Worm (Caenorhabditis elegans) whole organism, L3 larva: ENCODE data around the gene Y48G9A.11.
A peak's percentile ranks its signal among the peaks of the same experiment; 100 is the strongest.

Source experiments
- R02D3.7 ChIP-seq: fragments of 150-350 bp; optimal IDR thresholded peaks from 2 replicates; lab custom pipeline; 2014; ENCODE audit warnings: missing biosample characterization, missing genetic modification characterization
- ZK546.5 ChIP-seq: sonication (generic microtip); optimal IDR thresholded peaks from 2 replicates; lab custom pipeline; 2017; ENCODE audit warnings: missing biosample characterization, missing genetic modification characterization
- aly-2 ChIP-seq: fragments of 150-350 bp; optimal IDR thresholded peaks from 2 replicates; lab custom pipeline; 2014; ENCODE audit warnings: missing biosample characterization, missing genetic modification characterization
- ceh-82 ChIP-seq: fragments of 150-350 bp; optimal IDR thresholded peaks from 2 replicates; lab custom pipeline; 2014; ENCODE audit warnings: missing biosample characterization, missing genetic modification characterization
- ceh-9 ChIP-seq: sonication (generic microtip); optimal IDR thresholded peaks from 2 replicates; lab custom pipeline; 2018; ENCODE audit warnings: missing biosample characterization, missing genetic modification characterization
- egl-27 ChIP-seq: sonication (generic microtip); optimal IDR thresholded peaks from 4 replicates; lab custom pipeline; 2017; ENCODE audit warnings: missing biosample characterization, missing genetic modification reagents, missing genetic modification characterization
- egl-5 ChIP-seq: fragments of 150-350 bp; optimal IDR thresholded peaks from 2 replicates; lab custom pipeline; 2017; ENCODE audit warnings: missing biosample characterization, missing genetic modification reagents, missing genetic modification characterization, inconsistent platforms
- elt-1 ChIP-seq: fragments of 150-350 bp; optimal IDR thresholded peaks from 2 replicates; lab custom pipeline; 2014; ENCODE audit warnings: missing biosample characterization, missing genetic modification characterization
- elt-2 ChIP-seq: sonication (generic microtip); optimal IDR thresholded peaks from 2 replicates; lab custom pipeline; 2016; ENCODE audit warnings: missing genetic modification reagents, mild to moderate bottlenecking, missing genetic modification characterization, missing compliant biosample characterization
- elt-3 ChIP-seq, 3 experiments: fragments of 150-350 bp in 1 of 3; sonication (generic microtip) in 2 of 3; optimal IDR thresholded peaks; 2 replicates in 2 of 3; 4 replicates in 1 of 3; lab custom pipeline; 2014 to 2017; ENCODE audit warnings: missing biosample characterization in 3 of 3, missing genetic modification characterization in 3 of 3
- eor-1 ChIP-seq, 2 experiments: fragments of 150-350 bp; optimal IDR thresholded peaks; 2 replicates each; lab custom pipeline; 2014 to 2018; ENCODE audit warnings: missing biosample characterization in 2 of 2, missing genetic modification characterization in 2 of 2
- fkh-10 ChIP-seq: sonication (generic microtip); optimal IDR thresholded peaks from 2 replicates; lab custom pipeline; 2017; ENCODE audit warnings: missing biosample characterization, missing genetic modification reagents, missing genetic modification characterization
- fkh-2 ChIP-seq: fragments of 150-350 bp; optimal IDR thresholded peaks from 2 replicates; lab custom pipeline; 2014; ENCODE audit warnings: missing biosample characterization, missing genetic modification reagents, missing genetic modification characterization
- fos-1 ChIP-seq: fragments of 150-350 bp; optimal IDR thresholded peaks from 2 replicates; lab custom pipeline; 2014; ENCODE audit warnings: missing biosample characterization, missing genetic modification characterization
- hmg-11 ChIP-seq: sonication (generic microtip); optimal IDR thresholded peaks from 2 replicates; lab custom pipeline; 2016; ENCODE audit warnings: missing genetic modification characterization, missing compliant biosample characterization
- jun-1 ChIP-seq: fragments of 150-350 bp; optimal IDR thresholded peaks from 2 replicates; lab custom pipeline; 2014; ENCODE audit warnings: missing biosample characterization, missing genetic modification reagents, missing genetic modification characterization
- lin-15B ChIP-seq: fragments of 150-350 bp; optimal IDR thresholded peaks from 2 replicates; lab custom pipeline; 2014; ENCODE audit warnings: missing biosample characterization, missing genetic modification characterization
- lin-39 ChIP-seq: fragments of 150-350 bp; optimal IDR thresholded peaks from 2 replicates; lab custom pipeline; 2018; ENCODE audit warnings: missing biosample characterization, missing genetic modification reagents, missing genetic modification characterization
- lsy-12 ChIP-seq: sonication (generic microtip); optimal IDR thresholded peaks from 2 replicates; lab custom pipeline; 2016; ENCODE audit warnings: mild to moderate bottlenecking, missing genetic modification characterization, missing compliant biosample characterization
- mdl-1 ChIP-seq: fragments of 150-350 bp; optimal IDR thresholded peaks from 2 replicates; lab custom pipeline; 2014; ENCODE audit warnings: missing biosample characterization, missing genetic modification characterization
- mml-1 ChIP-seq: fragments of 150-350 bp; sonication (generic microtip); optimal IDR thresholded peaks from 3 replicates; lab custom pipeline; 2014; ENCODE audit warnings: missing biosample characterization, missing genetic modification characterization
- nfya-1 ChIP-seq: sonication (generic microtip); optimal IDR thresholded peaks from 2 replicates; lab custom pipeline; 2017; ENCODE audit warnings: missing genetic modification characterization, mild to moderate bottlenecking, missing compliant biosample characterization, antibody characterized with exemption, moderate library complexity; ENCODE audit not compliant: insufficient read depth
- nhr-11 ChIP-seq: fragments of 150-350 bp; optimal IDR thresholded peaks from 2 replicates; lab custom pipeline; 2014; ENCODE audit warnings: missing biosample characterization, missing genetic modification characterization
- nhr-12 ChIP-seq: fragments of 150-350 bp; optimal IDR thresholded peaks from 2 replicates; lab custom pipeline; 2014; ENCODE audit warnings: missing biosample characterization, missing genetic modification characterization
- nhr-23 ChIP-seq: fragments of 150-350 bp; optimal IDR thresholded peaks from 2 replicates; lab custom pipeline; 2014; ENCODE audit warnings: missing biosample characterization, missing genetic modification reagents, missing genetic modification characterization
- nhr-237 ChIP-seq: fragments of 150-350 bp; optimal IDR thresholded peaks from 2 replicates; lab custom pipeline; 2014; ENCODE audit warnings: missing biosample characterization, missing genetic modification characterization
- nhr-25 ChIP-seq: sonication (generic microtip); optimal IDR thresholded peaks from 2 replicates; lab custom pipeline; 2017; ENCODE audit warnings: missing biosample characterization, missing genetic modification characterization
- nhr-28 ChIP-seq: fragments of 150-350 bp; optimal IDR thresholded peaks from 2 replicates; lab custom pipeline; 2014; ENCODE audit warnings: missing biosample characterization, missing genetic modification characterization
- nhr-43 ChIP-seq: sonication (generic microtip); optimal IDR thresholded peaks from 2 replicates; lab custom pipeline; 2016; ENCODE audit warnings: mild to moderate bottlenecking, missing genetic modification characterization, missing compliant biosample characterization; ENCODE audit not compliant: poor library complexity, severe bottlenecking
- nhr-67 ChIP-seq: fragments of 150-350 bp; optimal IDR thresholded peaks from 2 replicates; lab custom pipeline; 2014; ENCODE audit warnings: missing biosample characterization, missing genetic modification characterization
- nhr-76 ChIP-seq: fragments of 150-350 bp; sonication (generic microtip); optimal IDR thresholded peaks from 5 replicates; lab custom pipeline; 2014; ENCODE audit warnings: missing biosample characterization, missing genetic modification characterization
- nhr-77 ChIP-seq: fragments of 150-350 bp; optimal IDR thresholded peaks from 2 replicates; lab custom pipeline; 2014; ENCODE audit warnings: missing biosample characterization, missing genetic modification characterization
- pha-4 ChIP-seq: fragments of 150-350 bp; optimal IDR thresholded peaks from 2 replicates; lab custom pipeline; 2014; ENCODE audit warnings: missing biosample characterization, missing genetic modification reagents, missing genetic modification characterization
- pqm-1 ChIP-seq: fragments of 150-350 bp; optimal IDR thresholded peaks from 2 replicates; lab custom pipeline; 2017; ENCODE audit warnings: missing biosample characterization, missing genetic modification characterization, inconsistent platforms
- sea-2 ChIP-seq: fragments of 150-350 bp; sonication (generic microtip); optimal IDR thresholded peaks from 4 replicates; lab custom pipeline; 2014; ENCODE audit warnings: missing biosample characterization, missing genetic modification reagents, missing genetic modification characterization
- skn-1 ChIP-seq: fragments of 150-350 bp; optimal IDR thresholded peaks from 2 replicates; lab custom pipeline; 2014; ENCODE audit warnings: missing biosample characterization, missing genetic modification characterization
- snpc-4 ChIP-seq: fragments of 150-350 bp; optimal IDR thresholded peaks from 2 replicates; lab custom pipeline; 2014; ENCODE audit warnings: missing biosample characterization, missing genetic modification characterization
- unc-39 ChIP-seq: sonication (generic microtip); optimal IDR thresholded peaks from 4 replicates; lab custom pipeline; 2017; ENCODE audit warnings: missing biosample characterization, missing genetic modification characterization
- unc-62 ChIP-seq: fragments of 150-350 bp; sonication (generic microtip); optimal IDR thresholded peaks from 4 replicates; lab custom pipeline; 2014; ENCODE audit warnings: missing biosample characterization, missing genetic modification reagents, missing genetic modification characterization
- zag-1 ChIP-seq: fragments of 150-350 bp; optimal IDR thresholded peaks from 2 replicates; lab custom pipeline; 2014; ENCODE audit warnings: missing biosample characterization, missing genetic modification characterization
- ztf-11 ChIP-seq: fragments of 150-350 bp; optimal IDR thresholded peaks from 2 replicates; lab custom pipeline; 2014; ENCODE audit warnings: missing biosample characterization, missing genetic modification characterization
- ztf-4 ChIP-seq: fragments of 150-350 bp; optimal IDR thresholded peaks from 2 replicates; lab custom pipeline; 2014; ENCODE audit warnings: missing biosample characterization, missing genetic modification characterization

Y48G9A.11 gene

ce11 chrIII:2150555-2150954 lies 33.9 kb upstream of the Y48G9A.11 start:
- TF ChIP-seq lin-15B (tag; lab: Kevin White, UChicago): no peak
- TF ChIP-seq unc-62: no peak
- TF ChIP-seq snpc-4 (tag; lab: Kevin White, UChicago): no peak
- TF ChIP-seq nhr-11: no peak
- TF ChIP-seq eor-1 (tag; optimal IDR thresholded peaks at IDR 0.05; lab: Kevin White, UChicago): no peak
- TF ChIP-seq elt-2 (tag; lab: Kevin White, UChicago): no peak
- TF ChIP-seq R02D3.7: no peak
- TF ChIP-seq nfya-1 (tag; lab: Kevin White, UChicago): no peak
- no peak for TF ChIP-seq aly-2 (tag; lab: Kevin White, UChicago)
- no peak for TF ChIP-seq sea-2 (GFP tag; lab: Kevin White, UChicago)
- no peak for TF ChIP-seq zag-1 (tag; lab: Kevin White, UChicago)
- TF ChIP-seq, all 47 proteins: peak for 0

DNA sequence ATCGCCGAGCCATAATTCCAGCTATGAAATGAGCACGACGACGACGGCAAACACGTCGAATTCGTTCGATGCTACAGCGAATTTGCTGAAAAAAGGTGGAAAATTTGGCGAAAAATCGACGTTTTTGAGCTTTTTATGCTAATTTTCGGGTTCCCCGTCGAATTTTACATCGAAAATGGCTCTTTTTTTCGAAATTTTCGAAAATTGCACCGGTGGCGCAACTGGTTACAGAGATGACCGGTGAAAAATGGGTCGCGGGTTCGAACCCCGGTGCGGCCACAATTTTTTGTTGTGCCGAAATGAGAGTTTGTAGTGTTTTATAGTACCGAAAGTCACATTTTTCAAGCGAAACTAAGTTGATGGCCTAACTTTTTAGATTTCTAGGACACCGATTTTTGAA lies 20.8 kb upstream of the Y48G9A.11 start:
- TF ChIP-seq zag-1 (tag; lab: Kevin White, UChicago) (no peak), nhr-237 (no peak), unc-62 (no peak), lin-39 (tag; lab: Kevin White, UChicago) (no peak), ZK546.5 (tag; lab: Kevin White, UChicago) (no peak), nhr-43 (no peak), nfya-1 (tag; lab: Kevin White, UChicago) (no peak), elt-1 (tag; lab: Kevin White, UChicago) (no peak), ztf-4 (no peak), aly-2 (tag; lab: Kevin White, UChicago) (no peak), hmg-11 (tag; lab: Kevin White, UChicago) (no peak), fos-1 (tag; lab: Kevin White, UChicago) (no peak), snpc-4 (tag; lab: Kevin White, UChicago) (no peak), egl-5 (no peak), fkh-2 (tag; lab: Kevin White, UChicago) (no peak), elt-3 (tag; optimal IDR thresholded peaks at IDR 0.05; lab: Kevin White, UChicago) (no peak), skn-1 (tag; lab: Kevin White, UChicago) (no peak), pha-4 (tag; lab: Kevin White, UChicago) (no peak)
- TF ChIP-seq, all 47 proteins: peak for 0

DNA sequence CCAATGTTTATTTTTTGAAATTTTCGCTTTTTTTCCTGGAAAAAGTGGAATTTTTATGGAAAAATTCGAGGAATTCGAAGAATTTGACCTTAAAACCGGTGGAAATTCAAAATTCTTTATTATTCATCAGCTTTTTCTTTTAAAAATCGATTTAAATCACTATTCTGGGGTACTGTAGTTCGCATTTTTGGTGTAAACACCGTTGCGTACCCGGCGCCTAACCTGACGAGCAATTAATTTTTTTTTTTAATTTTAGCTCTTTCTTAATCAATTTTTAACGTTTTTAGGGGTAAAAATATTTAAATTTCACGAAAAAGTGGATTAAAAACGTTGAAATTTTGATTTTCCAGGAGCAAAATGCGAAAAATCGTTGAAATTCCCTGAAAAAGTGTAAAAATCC lies 17.2 kb upstream of the Y48G9A.11 start:
- no peak for TF ChIP-seq nhr-237
- no peak for TF ChIP-seq nhr-77 (tag; lab: Kevin White, UChicago)
- TF ChIP-seq nhr-67 (tag; lab: Kevin White, UChicago): no peak
- no peak for TF ChIP-seq pqm-1
- TF ChIP-seq nhr-11: no peak
- TF ChIP-seq ztf-4: no peak
- no peak for TF ChIP-seq lsy-12 (tag; lab: Kevin White, UChicago)

DNA sequence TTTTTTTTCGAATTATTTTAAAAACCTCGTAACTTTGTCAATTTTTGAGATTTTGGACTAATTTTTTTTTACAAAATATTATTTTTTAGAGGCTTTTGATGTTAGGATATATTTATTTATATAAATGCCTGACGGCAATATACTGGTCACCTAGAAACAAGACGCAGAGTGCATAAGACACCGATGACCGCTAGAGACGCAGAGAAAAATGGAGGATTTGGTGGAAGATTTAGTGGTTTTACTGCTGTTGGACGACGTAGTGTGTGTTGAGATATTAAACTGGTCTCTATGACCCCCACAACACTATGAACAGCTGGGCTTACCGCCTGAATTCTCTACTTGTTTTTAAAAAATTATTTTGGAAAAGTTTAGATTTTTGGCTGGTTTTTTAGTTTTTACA lies 15.4 kb upstream of the Y48G9A.11 start:
- TF ChIP-seq nfya-1 (tag; lab: Kevin White, UChicago): peak; percentile 17
- peak; percentile 7 for TF ChIP-seq lin-15B (tag; lab: Kevin White, UChicago)
- peak; percentile 29 for TF ChIP-seq egl-5
- no peak for TF ChIP-seq nhr-12 (tag; lab: Kevin White, UChicago)
- TF ChIP-seq skn-1 (tag; lab: Kevin White, UChicago): no peak
- no peak for TF ChIP-seq ztf-4
- TF ChIP-seq lsy-12 (tag; lab: Kevin White, UChicago): no peak
- TF ChIP-seq elt-3 (tag; optimal IDR thresholded peaks at IDR 0.05; lab: Kevin White, UChicago): no peak
- TF ChIP-seq pha-4 (tag; lab: Kevin White, UChicago): no peak
- TF ChIP-seq nhr-23 (tag; lab: Kevin White, UChicago): peak; percentile 71
- TF ChIP-seq, all 47 proteins: peak for 4

DNA sequence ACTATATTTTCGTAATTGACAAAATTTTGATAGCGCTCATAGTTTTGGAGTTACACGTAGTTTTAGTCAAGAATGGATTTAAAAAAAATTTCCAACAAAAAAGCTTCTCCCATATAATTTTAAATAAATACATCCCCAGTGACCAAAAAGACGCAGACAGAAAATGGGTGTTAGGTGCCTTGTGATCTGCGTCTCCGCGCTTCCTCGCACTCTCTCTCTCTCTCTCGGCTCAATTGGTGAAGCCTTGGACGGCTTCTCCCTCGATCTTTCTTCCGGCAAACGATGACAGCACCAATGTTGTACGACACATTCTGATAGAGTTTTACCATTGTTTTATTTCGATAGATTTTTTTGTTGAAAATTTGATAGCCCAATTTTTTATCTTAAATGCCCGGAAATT lies 13.3 kb upstream of the Y48G9A.11 start:
- TF ChIP-seq egl-5 (no peak), jun-1 (tag; lab: Kevin White, UChicago) (no peak), ztf-11 (tag; lab: Kevin White, UChicago) (no peak), lin-39 (tag; lab: Kevin White, UChicago) (peak; percentile 33), mdl-1 (tag; lab: Kevin White, UChicago) (no peak), pha-4 (tag; lab: Kevin White, UChicago) (no peak), skn-1 (tag; lab: Kevin White, UChicago) (no peak), elt-2 (tag; lab: Kevin White, UChicago) (no peak), zag-1 (tag; lab: Kevin White, UChicago) (no peak), ceh-9 (tag; lab: Kevin White, UChicago) (no peak), nhr-28 (tag; lab: Kevin White, UChicago) (no peak), nhr-25 (tag; lab: Kevin White, UChicago) (no peak), fkh-10 (no peak), snpc-4 (tag; lab: Kevin White, UChicago) (no peak), mml-1 (tag; lab: Kevin White, UChicago) (no peak), lin-15B (tag; lab: Kevin White, UChicago) (no peak), unc-39 (tag; lab: Kevin White, UChicago) (no peak), nfya-1 (tag; lab: Kevin White, UChicago) (peak; percentile 45), nhr-12 (tag; lab: Kevin White, UChicago) (no peak), ceh-82 (tag; lab: Kevin White, UChicago) (no peak), egl-27 (tag; lab: Kevin White, UChicago) (no peak), nhr-76 (tag; lab: Kevin White, UChicago) (no peak), hmg-11 (tag; lab: Kevin White, UChicago) (peak; percentile 52), nhr-11 (no peak)
